Fruit fly (Drosophila melanogaster) whole organism, embryonic: Measurements from ENCODE around the gene CG14650.

ENCODE experiments used
- Ada2b ChIP-seq: fragments of 200-800 bp; sonication (Bioruptor generic); IDR thresholded peaks from 2 replicates; pipeline ENCODE4 v1.3.6; 2022; ENCODE audit warnings: missing biosample characterization, missing genetic modification characterization
- Aef1 ChIP-seq: fragments of 200-800 bp; sonication (Bioruptor generic); IDR thresholded peaks from 3 replicates; pipeline ENCODE4 v1.3.6; 2022; ENCODE audit warnings: missing biosample characterization, missing genetic modification characterization
- Bgb ChIP-seq: fragments of 200-800 bp; sonication (Bioruptor generic); IDR thresholded peaks from 2 replicates; pipeline ENCODE4 v1.3.6; 2022; ENCODE audit warnings: missing biosample characterization, missing genetic modification characterization; ENCODE audit not compliant: partially characterized antibody
- CG10274 ChIP-seq: fragments of 200-800 bp; sonication (Bioruptor generic); optimal IDR thresholded peaks from 3 replicates; lab custom pipeline; 2017; ENCODE audit warnings: missing biosample characterization, mild to moderate bottlenecking, missing genetic modification characterization
- CG12299 ChIP-seq: fragments of 200-800 bp; sonication (Bioruptor generic); optimal IDR thresholded peaks from 2 replicates; lab custom pipeline; 2018; ENCODE audit warnings: missing biosample characterization, mild to moderate bottlenecking, missing genetic modification characterization
- CG14860 ChIP-seq: fragments of 200-800 bp; sonication (Bioruptor generic); IDR thresholded peaks from 3 replicates; pipeline ENCODE4 v1.3.6; 2022; ENCODE audit warnings: missing biosample characterization, missing genetic modification characterization; ENCODE audit not compliant: partially characterized antibody
- CG14965 ChIP-seq: fragments of 200-800 bp; sonication (Bioruptor generic); optimal IDR thresholded peaks from 2 replicates; lab custom pipeline; 2016; ENCODE audit warnings: missing biosample characterization, missing genetic modification characterization, borderline replicate concordance
- CG15601 ChIP-seq: fragments of 200-800 bp; sonication (Bioruptor generic); optimal IDR thresholded peaks from 3 replicates; lab custom pipeline; 2019; ENCODE audit warnings: missing biosample characterization, mild to moderate bottlenecking, missing genetic modification characterization, moderate library complexity
- CG16813 ChIP-seq: fragments of 200-800 bp; sonication (Bioruptor generic); IDR thresholded peaks from 3 replicates; pipeline ENCODE4 v1.3.6; 2022; ENCODE audit warnings: missing biosample characterization, missing genetic modification characterization; ENCODE audit not compliant: partially characterized antibody
- CG17385 ChIP-seq: fragments of 200-800 bp; sonication (Bioruptor generic); optimal IDR thresholded peaks from 3 replicates; lab custom pipeline; 2018; ENCODE audit warnings: missing biosample characterization, mild to moderate bottlenecking, missing genetic modification characterization
- CG2199 ChIP-seq: fragments of 200-800 bp; sonication (Bioruptor generic); IDR thresholded peaks from 3 replicates; pipeline ENCODE4 v1.3.6; 2022; ENCODE audit warnings: missing biosample characterization, missing genetic modification characterization
- CG31224 ChIP-seq: fragments of 200-800 bp; sonication (Bioruptor generic); IDR thresholded peaks from 2 replicates; pipeline ENCODE4 v1.3.6; 2022; ENCODE audit warnings: missing biosample characterization, missing genetic modification characterization
- CG33213 ChIP-seq: fragments of 200-800 bp; sonication (Bioruptor generic); optimal IDR thresholded peaks from 3 replicates; lab custom pipeline; 2016; ENCODE audit warnings: missing biosample characterization, missing genetic modification characterization
- CG34422 ChIP-seq: fragments of 200-800 bp; sonication (Bioruptor generic); IDR thresholded peaks from 3 replicates; pipeline ENCODE4 v1.3.6; 2022; ENCODE audit warnings: missing biosample characterization, missing genetic modification characterization
- CG3847 ChIP-seq: fragments of 200-800 bp; sonication (Bioruptor generic); IDR thresholded peaks from 2 replicates; pipeline ENCODE4 v1.3.6; 2022; ENCODE audit warnings: missing biosample characterization, missing genetic modification characterization
- CG5953 ChIP-seq: fragments of 200-800 bp; sonication (Bioruptor generic); IDR thresholded peaks from 2 replicates; pipeline ENCODE4 v1.3.6; 2022; ENCODE audit warnings: missing biosample characterization, missing genetic modification characterization
- CG6689 ChIP-seq: fragments of 200-800 bp; sonication (Bioruptor generic); IDR thresholded peaks from 2 replicates; pipeline ENCODE4 v1.3.6; 2022; ENCODE audit warnings: missing biosample characterization, missing genetic modification characterization
- CG6791 ChIP-seq: fragments of 200-800 bp; sonication (Bioruptor generic); IDR thresholded peaks from 3 replicates; pipeline ENCODE4 v1.3.6; 2022; ENCODE audit warnings: missing biosample characterization, missing genetic modification characterization; ENCODE audit not compliant: partially characterized antibody
- D19B ChIP-seq: fragments of 200-800 bp; sonication (Bioruptor generic); optimal IDR thresholded peaks from 2 replicates; lab custom pipeline; 2017; ENCODE audit warnings: missing biosample characterization, mild to moderate bottlenecking, missing genetic modification characterization
- Dll ChIP-seq: fragments of 200-800 bp; sonication (Bioruptor generic); IDR thresholded peaks from 4 replicates; pipeline ENCODE4 v1.3.6; 2022; ENCODE audit warnings: missing biosample characterization, missing genetic modification characterization; ENCODE audit not compliant: partially characterized antibody
- HLH54F ChIP-seq: fragments of 200-800 bp; sonication (Bioruptor generic); optimal IDR thresholded peaks from 3 replicates; lab custom pipeline; 2016; ENCODE audit warnings: missing biosample characterization, missing genetic modification characterization
- HmgD ChIP-seq: fragments of 200-800 bp; sonication (Bioruptor generic); optimal IDR thresholded peaks from 3 replicates; lab custom pipeline; 2016; ENCODE audit warnings: missing biosample characterization, missing genetic modification characterization
- Hr78 ChIP-seq, 2 experiments: fragments of 200-800 bp in 1 of 2; fragments of >200 bp in 1 of 2; sonication (Bioruptor generic) in 1 of 2; optimal IDR thresholded peaks; 2 replicates each; lab custom pipeline; 2017 to 2019; ENCODE audit warnings: missing biosample characterization in 2 of 2, missing genetic modification characterization in 2 of 2, mild to moderate bottlenecking in 1 of 2, moderate library complexity in 1 of 2
- Mrtf ChIP-seq: fragments of 200-800 bp; sonication (Bioruptor generic); IDR thresholded peaks from 3 replicates; pipeline ENCODE4 v1.3.6; 2022; ENCODE audit warnings: missing biosample characterization, missing genetic modification characterization
- Optix ChIP-seq: fragments of 200-800 bp; sonication (Bioruptor generic); IDR thresholded peaks from 3 replicates; pipeline ENCODE4 v1.3.6; 2022; ENCODE audit warnings: missing biosample characterization, missing genetic modification characterization
- PHDP ChIP-seq: fragments of 200-800 bp; sonication (Bioruptor generic); optimal IDR thresholded peaks from 3 replicates; lab custom pipeline; 2018; ENCODE audit warnings: missing biosample characterization, mild to moderate bottlenecking, missing genetic modification characterization, moderate library complexity
- Stat92E ChIP-seq, 3 experiments: fragments of >200 bp in 2 of 3; fragments of 200-800 bp in 1 of 3; sonication (Bioruptor generic) in 1 of 3; optimal IDR thresholded peaks; 2 replicates each; lab custom pipeline; 2017 to 2019; ENCODE audit warnings: missing biosample characterization in 3 of 3, missing genetic modification characterization in 3 of 3, mild to moderate bottlenecking in 1 of 3, moderate library complexity in 1 of 3
- Tbp ChIP-seq: fragments of >200 bp; optimal IDR thresholded peaks from 2 replicates; lab custom pipeline; 2018; ENCODE audit warnings: missing biosample characterization, missing genetic modification characterization
- btn ChIP-seq: fragments of 200-800 bp; sonication (Bioruptor generic); optimal IDR thresholded peaks from 2 replicates; lab custom pipeline; 2016; ENCODE audit warnings: missing biosample characterization, missing genetic modification characterization
- fd3F ChIP-seq: fragments of 200-800 bp; sonication (Bioruptor generic); optimal IDR thresholded peaks from 2 replicates; lab custom pipeline; 2018; ENCODE audit warnings: missing biosample characterization, mild to moderate bottlenecking, missing genetic modification characterization, moderate library complexity
- gfzf ChIP-seq: fragments of 200-800 bp; sonication (Bioruptor generic); optimal IDR thresholded peaks from 2 replicates; lab custom pipeline; 2016; ENCODE audit warnings: missing biosample characterization, mild to moderate bottlenecking, missing genetic modification characterization, moderate library complexity
- gsb ChIP-seq: fragments of 200-800 bp; sonication (Bioruptor generic); IDR thresholded peaks from 2 replicates; pipeline ENCODE4 v1.3.6; 2022; ENCODE audit warnings: missing biosample characterization, missing genetic modification characterization
- insv ChIP-seq, 2 experiments: fragments of 200-800 bp; sonication (Bioruptor generic); optimal IDR thresholded peaks; 3 replicates each; lab custom pipeline; 2016 to 2018; ENCODE audit warnings: missing biosample characterization in 2 of 2, missing genetic modification characterization in 2 of 2
- jumu ChIP-seq: fragments of 200-800 bp; sonication (Bioruptor generic); optimal IDR thresholded peaks from 3 replicates; lab custom pipeline; 2016; ENCODE audit warnings: missing biosample characterization, missing genetic modification characterization
- klu ChIP-seq: fragments of 200-800 bp; sonication (Bioruptor generic); IDR thresholded peaks from 2 replicates; pipeline ENCODE4 v1.3.6; 2022; ENCODE audit warnings: missing biosample characterization, missing genetic modification characterization
- maf-S ChIP-seq: fragments of 200-800 bp; sonication (Bioruptor generic); optimal IDR thresholded peaks from 2 replicates; lab custom pipeline; 2016; ENCODE audit warnings: missing biosample characterization, missing genetic modification characterization
- prd ChIP-seq, 3 experiments: fragments of >200 bp in 2 of 3; fragments of 200-800 bp in 1 of 3; sonication (Bioruptor generic) in 1 of 3; optimal IDR thresholded peaks in 2 of 3; IDR thresholded peaks in 1 of 3; 2 replicates in 2 of 3; 3 replicates in 1 of 3; pipeline versions ENCODE4 v1.3.6 to Lab custom; 2017 to 2022; ENCODE audit warnings: missing biosample characterization in 1 of 3, missing genetic modification characterization in 1 of 3
- row ChIP-seq: fragments of 200-800 bp; sonication (Bioruptor generic); IDR thresholded peaks from 3 replicates; pipeline ENCODE4 v1.3.6; 2022; ENCODE audit warnings: missing biosample characterization, missing genetic modification characterization
- sqz ChIP-seq: fragments of 200-800 bp; sonication (Bioruptor generic); optimal IDR thresholded peaks from 3 replicates; lab custom pipeline; 2018; ENCODE audit warnings: missing biosample characterization, mild to moderate bottlenecking, missing genetic modification characterization
- ssp ChIP-seq: fragments of 200-800 bp; sonication (Bioruptor generic); IDR thresholded peaks from 2 replicates; pipeline ENCODE4 v1.3.6; 2022; ENCODE audit warnings: missing biosample characterization, missing genetic modification characterization
- stwl ChIP-seq: fragments of 200-800 bp; sonication (Bioruptor generic); optimal IDR thresholded peaks from 3 replicates; lab custom pipeline; 2018; ENCODE audit warnings: missing biosample characterization, mild to moderate bottlenecking, missing genetic modification characterization, moderate library complexity
- tio ChIP-seq: fragments of 200-800 bp; sonication (Bioruptor generic); optimal IDR thresholded peaks from 2 replicates; lab custom pipeline; 2017; ENCODE audit warnings: missing biosample characterization, missing genetic modification characterization, inconsistent platforms
- tna ChIP-seq: fragments of 200-800 bp; sonication (Bioruptor generic); IDR thresholded peaks from 2 replicates; pipeline ENCODE4 v1.3.6; 2022; ENCODE audit warnings: missing biosample characterization, missing genetic modification characterization; ENCODE audit not compliant: partially characterized antibody
- toy ChIP-seq: fragments of 200-800 bp; sonication (Bioruptor generic); IDR thresholded peaks from 2 replicates; pipeline ENCODE4 v1.3.6; 2022; ENCODE audit warnings: missing biosample characterization, missing genetic modification characterization
- ttk ChIP-seq: fragments of 200-800 bp; sonication (Bioruptor generic); IDR thresholded peaks from 2 replicates; pipeline ENCODE4 v2.1.2; 2022; ENCODE audit warnings: missing biosample characterization, missing genetic modification characterization
- tup ChIP-seq: fragments of 200-800 bp; sonication (Bioruptor generic); optimal IDR thresholded peaks from 2 replicates; lab custom pipeline; 2016; ENCODE audit warnings: missing biosample characterization, mild to moderate bottlenecking, missing genetic modification characterization, moderate library complexity
- unpg ChIP-seq: fragments of 200-800 bp; sonication (Bioruptor generic); optimal IDR thresholded peaks from 3 replicates; lab custom pipeline; 2018; ENCODE audit warnings: missing biosample characterization, mild to moderate bottlenecking, missing genetic modification characterization, moderate library complexity
- vvl ChIP-seq: fragments of 200-800 bp; sonication (Bioruptor generic); IDR thresholded peaks from 2 replicates; pipeline ENCODE4 v1.3.6; 2022; ENCODE audit warnings: missing biosample characterization, missing genetic modification characterization

The CG14650 gene

dm6 chr3R:4453213-4453956 is 16.2 kb downstream of the CG14650 start (continued):
- TF ChIP-seq CG14965 (GFP tag; lab: Kevin White, UChicago) (no peak), CG6791 (GFP tag; lab: Robert Waterston, UW) (peak; percentile 36; the same call in 1 of the 3 replicates), Stat92E (GFP tag; optimal IDR thresholded peaks at IDR 0.05; lab: Kevin White, UChicago) (no peak), CG31224 (no peak), prd (optimal IDR thresholded peaks at IDR 0.05; lab: Kevin White, UChicago) (no peak), prd (GFP tag; IDR thresholded peaks at IDR 0.05; lab: Robert Waterston, UW) (no peak), D19B (GFP tag; lab: Kevin White, UChicago) (no peak), vvl (peak; percentile 51), gfzf (GFP tag; lab: Kevin White, UChicago) (peak; percentile 2), ttk (GFP tag; lab: Robert Waterston, UW) (no peak), Tbp (GFP tag; lab: Kevin White, UChicago) (no peak), toy (no peak; the same call in 1 of the 2 replicates), maf-S (GFP tag; lab: Kevin White, UChicago) (no peak), CG10274 (GFP tag; lab: Kevin White, UChicago) (no peak), gsb (GFP tag; lab: Robert Waterston, UW) (no peak), Bgb (GFP tag; lab: Robert Waterston, UW) (peak; percentile 47; the same call in 1 of the 2 replicates), stwl (tag; lab: Kevin White, UChicago) (peak; percentile 63), unpg (GFP tag; lab: Kevin White, UChicago) (no peak), CG3847 (GFP tag; lab: Robert Waterston, UW) (no peak), CG5953 (GFP tag; lab: Robert Waterston, UW) (0 out of 2 replicates have a peak, but pooled peaks have one; percentile 26), ssp (GFP tag; lab: Robert Waterston, UW) (no peak), HLH54F (no peak), CG14860 (GFP tag; lab: Robert Waterston, UW) (no peak), tna (GFP tag; lab: Robert Waterston, UW) (peak; percentile 22; the same call in 1 of the 2 replicates), Optix (GFP tag; lab: Robert Waterston, UW) (no peak), CG17385 (GFP tag; lab: Kevin White, UChicago) (peak; percentile 100), sqz (GFP tag; lab: Kevin White, UChicago) (peak; percentile 55), Hr78 (GFP tag; optimal IDR thresholded peaks at IDR 0.05; lab: Kevin White, UChicago) (no peak), CG2199 (0 out of 3 replicates have a peak, but pooled peaks have one; percentile 16), CG16813 (GFP tag; lab: Robert Waterston, UW) (0 out of 3 replicates have a peak, but pooled peaks have one; percentile 10), insv (GFP tag; optimal IDR thresholded peaks at IDR 0.05; lab: Kevin White, UChicago) (no peak), fd3F (no peak), row (peak; percentile 35; the same call in 1 of the 3 replicates), CG34422 (GFP tag; lab: Robert Waterston, UW) (peak; percentile 75; the same call in 1 of the 3 replicates), HmgD (peak; percentile 74), CG12299 (tag; lab: Kevin White, UChicago) (no peak), klu (GFP tag; lab: Robert Waterston, UW) (no peak), Aef1 (no peak), tup (GFP tag; lab: Kevin White, UChicago) (no peak), CG15601 (tag; lab: Kevin White, UChicago) (peak; percentile 38), CG33213 (GFP tag; lab: Kevin White, UChicago) (no peak), Mrtf (GFP tag; lab: Robert Waterston, UW) (no peak), jumu (GFP tag; lab: Kevin White, UChicago) (peak; percentile 40), btn (no peak), CG6689 (0 out of 2 replicates have a peak, but pooled peaks have one; percentile 4), Dll (GFP tag; lab: Robert Waterston, UW) (peak; percentile 68; the same call in 3 of the 4 replicates), tio (GFP tag; lab: Kevin White, UChicago) (no peak), Ada2b (GFP tag; lab: Robert Waterston, UW) (no peak), PHDP (tag; lab: Kevin White, UChicago) (no peak)
